Fruit fly (Drosophila melanogaster) whole organism, embryonic: ENCODE measurements around the gene Ant2.

Source experiments
- Abd-B ChIP-seq: fragments of 200-800 bp; sonication (Bioruptor generic); optimal IDR thresholded peaks from 2 replicates; lab custom pipeline; 2018; ENCODE audit warnings: missing biosample characterization, mild to moderate bottlenecking, missing genetic modification characterization, moderate library complexity
- Antp ChIP-seq: fragments of 200-800 bp; sonication (Bioruptor generic); optimal IDR thresholded peaks from 3 replicates; lab custom pipeline; 2016; ENCODE audit warnings: missing biosample characterization, missing genetic modification characterization
- CG10654 ChIP-seq: fragments of 200-800 bp; sonication (Bioruptor generic); optimal IDR thresholded peaks from 2 replicates; lab custom pipeline; 2016; ENCODE audit warnings: missing biosample characterization, missing genetic modification characterization
- CG10959 ChIP-seq: fragments of 200-800 bp; sonication (Bioruptor generic); IDR thresholded peaks from 2 replicates; pipeline ENCODE4 v1.3.6; 2022; ENCODE audit warnings: missing biosample characterization, missing genetic modification characterization
- CG10979 ChIP-seq: fragments of 200-800 bp; sonication (Bioruptor generic); optimal IDR thresholded peaks from 2 replicates; lab custom pipeline; 2018; ENCODE audit warnings: missing biosample characterization, mild to moderate bottlenecking, missing genetic modification characterization, moderate library complexity
- CG12659 ChIP-seq: fragments of 200-800 bp; sonication (Bioruptor generic); optimal IDR thresholded peaks from 3 replicates; lab custom pipeline; 2017; ENCODE audit warnings: mild to moderate bottlenecking, missing biosample characterization, missing genetic modification reagents, missing genetic modification characterization
- CG15601 ChIP-seq: fragments of 200-800 bp; sonication (Bioruptor generic); optimal IDR thresholded peaks from 3 replicates; lab custom pipeline; 2019; ENCODE audit warnings: missing biosample characterization, mild to moderate bottlenecking, missing genetic modification characterization, moderate library complexity
- CG16779 ChIP-seq: fragments of 200-800 bp; sonication (Bioruptor generic); IDR thresholded peaks from 2 replicates; pipeline ENCODE4 v1.3.6; 2022; ENCODE audit warnings: missing biosample characterization, missing genetic modification characterization
- CG1792 ChIP-seq: fragments of 200-800 bp; sonication (Bioruptor generic); optimal IDR thresholded peaks from 2 replicates; lab custom pipeline; 2016; ENCODE audit warnings: missing biosample characterization, missing genetic modification characterization
- CG1832 ChIP-seq: fragments of 200-800 bp; sonication (Bioruptor generic); optimal IDR thresholded peaks from 2 replicates; lab custom pipeline; 2017; ENCODE audit warnings: missing biosample characterization, mild to moderate bottlenecking, missing genetic modification characterization, inconsistent platforms
- CG30403 ChIP-seq: fragments of 200-800 bp; sonication (Bioruptor generic); optimal IDR thresholded peaks from 3 replicates; lab custom pipeline; 2016; ENCODE audit warnings: missing biosample characterization, missing genetic modification characterization
- CG33557 ChIP-seq: fragments of 200-800 bp; sonication (Bioruptor generic); optimal IDR thresholded peaks from 2 replicates; lab custom pipeline; 2019; ENCODE audit warnings: missing biosample characterization, mild to moderate bottlenecking, missing genetic modification characterization, moderate library complexity
- CG5953 ChIP-seq: fragments of 200-800 bp; sonication (Bioruptor generic); IDR thresholded peaks from 2 replicates; pipeline ENCODE4 v1.3.6; 2022; ENCODE audit warnings: missing biosample characterization, missing genetic modification characterization
- CG8290 ChIP-seq, 3 experiments: fragments of 200-800 bp; sonication (Bioruptor generic); optimal IDR thresholded peaks; 2 replicates each; lab custom pipeline; 2016 to 2019; ENCODE audit warnings: missing biosample characterization in 3 of 3, missing genetic modification characterization in 3 of 3, mild to moderate bottlenecking in 2 of 3, moderate library complexity in 1 of 3
- CG9817 ChIP-seq: fragments of 200-800 bp; sonication (Bioruptor generic); optimal IDR thresholded peaks from 2 replicates; lab custom pipeline; 2018; ENCODE audit warnings: missing biosample characterization, mild to moderate bottlenecking, missing genetic modification characterization, moderate library complexity
- Dek ChIP-seq: fragments of 200-800 bp; sonication (Bioruptor generic); optimal IDR thresholded peaks from 3 replicates; lab custom pipeline; 2019; ENCODE audit warnings: missing biosample characterization, mild to moderate bottlenecking, missing genetic modification characterization, moderate library complexity
- Doc2 ChIP-seq: fragments of 200-800 bp; sonication (Bioruptor generic); IDR thresholded peaks from 2 replicates; pipeline ENCODE4 v1.3.6; 2022; ENCODE audit warnings: missing biosample characterization, missing genetic modification characterization
- Drgx ChIP-seq: fragments of 200-800 bp; sonication (Bioruptor generic); IDR thresholded peaks from 2 replicates; pipeline ENCODE4 v1.3.6; 2022; ENCODE audit warnings: missing biosample characterization, missing genetic modification characterization
- HLH4C ChIP-seq: fragments of 200-800 bp; sonication (Bioruptor generic); IDR thresholded peaks from 3 replicates; pipeline ENCODE4 v1.3.6; 2022; ENCODE audit warnings: missing biosample characterization, missing genetic modification characterization; ENCODE audit not compliant: partially characterized antibody
- Lim3 ChIP-seq: fragments of 200-800 bp; sonication (Bioruptor generic); IDR thresholded peaks from 2 replicates; pipeline ENCODE4 v1.3.6; 2022; ENCODE audit warnings: missing biosample characterization, missing genetic modification characterization
- MESR4 ChIP-seq: fragments of 200-800 bp; sonication (Bioruptor generic); optimal IDR thresholded peaks from 2 replicates; lab custom pipeline; 2018; ENCODE audit warnings: missing biosample characterization, mild to moderate bottlenecking, missing genetic modification characterization, moderate library complexity
- NC2α ChIP-seq: fragments of 200-800 bp; sonication (Bioruptor generic); optimal IDR thresholded peaks from 2 replicates; lab custom pipeline; 2016; ENCODE audit warnings: missing biosample characterization, missing genetic modification characterization
- Nf-YA ChIP-seq: fragments of 200-800 bp; sonication (Bioruptor generic); IDR thresholded peaks from 2 replicates; pipeline ENCODE4 v1.3.6; 2022; ENCODE audit warnings: missing biosample characterization, missing genetic modification characterization
- Oli ChIP-seq: fragments of 200-800 bp; sonication (Bioruptor generic); optimal IDR thresholded peaks from 2 replicates; lab custom pipeline; 2018; ENCODE audit warnings: missing biosample characterization, mild to moderate bottlenecking, missing genetic modification characterization, moderate library complexity
- Opbp ChIP-seq: fragments of 200-800 bp; sonication (Bioruptor generic); IDR thresholded peaks from 3 replicates; pipeline ENCODE4 v1.3.6; 2022; ENCODE audit warnings: missing biosample characterization, missing genetic modification characterization; ENCODE audit not compliant: partially characterized antibody
- PHDP ChIP-seq: fragments of 200-800 bp; sonication (Bioruptor generic); optimal IDR thresholded peaks from 3 replicates; lab custom pipeline; 2018; ENCODE audit warnings: missing biosample characterization, mild to moderate bottlenecking, missing genetic modification characterization, moderate library complexity
- Ptx1 ChIP-seq: fragments of 200-800 bp; sonication (Bioruptor generic); IDR thresholded peaks from 2 replicates; pipeline ENCODE4 v1.3.6; 2022; ENCODE audit warnings: missing biosample characterization, missing genetic modification characterization
- Sry-β ChIP-seq: fragments of 200-800 bp; sonication (Bioruptor generic); optimal IDR thresholded peaks from 2 replicates; lab custom pipeline; 2018; ENCODE audit warnings: missing biosample characterization, mild to moderate bottlenecking, missing genetic modification characterization, moderate library complexity
- Stat92E ChIP-seq, 3 experiments: fragments of >200 bp in 2 of 3; fragments of 200-800 bp in 1 of 3; sonication (Bioruptor generic) in 1 of 3; optimal IDR thresholded peaks; 2 replicates each; lab custom pipeline; 2017 to 2019; ENCODE audit warnings: missing biosample characterization in 3 of 3, missing genetic modification characterization in 3 of 3, mild to moderate bottlenecking in 1 of 3, moderate library complexity in 1 of 3
- cato ChIP-seq: fragments of 200-800 bp; sonication (Bioruptor generic); optimal IDR thresholded peaks from 2 replicates; lab custom pipeline; 2016; ENCODE audit warnings: missing biosample characterization, missing genetic modification characterization, borderline replicate concordance
- cg ChIP-seq: fragments of 200-800 bp; sonication (Bioruptor generic); optimal IDR thresholded peaks from 3 replicates; lab custom pipeline; 2019; ENCODE audit warnings: missing biosample characterization, mild to moderate bottlenecking, missing genetic modification characterization, moderate library complexity
- chinmo ChIP-seq: fragments of 200-800 bp; sonication (Bioruptor generic); IDR thresholded peaks from 4 replicates; pipeline ENCODE4 v1.3.6; 2022; ENCODE audit warnings: missing biosample characterization, missing genetic modification characterization; ENCODE audit not compliant: partially characterized antibody
- dan ChIP-seq: fragments of 200-800 bp; sonication (Bioruptor generic); IDR thresholded peaks from 2 replicates; pipeline ENCODE4 v1.3.6; 2022; ENCODE audit warnings: missing biosample characterization, missing genetic modification characterization
- dimm ChIP-seq: fragments of 200-800 bp; sonication (Bioruptor generic); IDR thresholded peaks from 2 replicates; pipeline ENCODE4 v1.3.6; 2022; ENCODE audit warnings: missing biosample characterization, missing genetic modification characterization
- dmrt11E ChIP-seq: fragments of 200-800 bp; sonication (Bioruptor generic); optimal IDR thresholded peaks from 3 replicates; lab custom pipeline; 2018; ENCODE audit warnings: missing biosample characterization, mild to moderate bottlenecking, missing genetic modification characterization, moderate library complexity
- esg ChIP-seq: fragments of 200-800 bp; sonication (Bioruptor generic); conservative IDR thresholded peaks from 2 replicates; pipeline ENCODE4 v1.3.6; 2022; ENCODE audit warnings: missing biosample characterization, missing genetic modification characterization
- gcm ChIP-seq: fragments of 200-800 bp; sonication (Bioruptor generic); optimal IDR thresholded peaks from 2 replicates; lab custom pipeline; 2019; ENCODE audit warnings: missing biosample characterization, mild to moderate bottlenecking, missing genetic modification characterization, moderate library complexity
- gem ChIP-seq: fragments of 200-800 bp; sonication (Bioruptor generic); optimal IDR thresholded peaks from 2 replicates; lab custom pipeline; 2019; ENCODE audit warnings: missing biosample characterization, mild to moderate bottlenecking, missing genetic modification characterization, moderate library complexity
- hkb ChIP-seq, 2 experiments: fragments of 200-800 bp in 1 of 2; fragments of >200 bp in 1 of 2; sonication (Bioruptor generic) in 1 of 2; IDR thresholded peaks in 1 of 2; optimal IDR thresholded peaks in 1 of 2; 2 replicates each; pipeline versions ENCODE4 v1.3.6 to Lab custom; 2017 to 2022; ENCODE audit warnings: missing biosample characterization in 1 of 2, missing genetic modification characterization in 1 of 2
- hth ChIP-seq: fragments of >200 bp; optimal IDR thresholded peaks from 2 replicates; lab custom pipeline; 2017; ENCODE audit warnings: inconsistent platforms
- odd ChIP-seq: fragments of 200-800 bp; sonication (Bioruptor generic); optimal IDR thresholded peaks from 2 replicates; lab custom pipeline; 2017; ENCODE audit warnings: missing biosample characterization, mild to moderate bottlenecking, missing genetic modification characterization
- pfk ChIP-seq: fragments of 200-800 bp; sonication (Bioruptor generic); optimal IDR thresholded peaks from 2 replicates; lab custom pipeline; 2018; ENCODE audit warnings: missing biosample characterization, mild to moderate bottlenecking, missing genetic modification characterization, moderate library complexity
- pita ChIP-seq: fragments of 200-800 bp; sonication (Bioruptor generic); optimal IDR thresholded peaks from 2 replicates; lab custom pipeline; 2017; ENCODE audit warnings: missing biosample characterization, mild to moderate bottlenecking, missing genetic modification characterization
- pum ChIP-seq: fragments of 200-800 bp; sonication (Bioruptor generic); optimal IDR thresholded peaks from 2 replicates; lab custom pipeline; 2016; ENCODE audit warnings: missing biosample characterization, missing genetic modification characterization
- repo ChIP-seq: fragments of 200-800 bp; sonication (Bioruptor generic); optimal IDR thresholded peaks from 2 replicates; lab custom pipeline; 2016; ENCODE audit warnings: missing biosample characterization, missing genetic modification characterization
- sim ChIP-seq: fragments of 200-800 bp; sonication (Bioruptor generic); IDR thresholded peaks from 2 replicates; pipeline ENCODE4 v1.3.6; 2022; ENCODE audit warnings: missing biosample characterization, missing genetic modification characterization
- trem ChIP-seq: fragments of 200-800 bp; optimal IDR thresholded peaks from 3 replicates; lab custom pipeline; 2019; ENCODE audit warnings: missing biosample characterization, mild to moderate bottlenecking, missing genetic modification characterization, moderate library complexity

Ant2 gene

dm6 chrX:10737422-10738150 lies 49.1 kb downstream of the Ant2 start (continued):
- TF ChIP-seq hkb (optimal IDR thresholded peaks at IDR 0.05; lab: Kevin White, UChicago) (no peak), hkb (GFP tag; IDR thresholded peaks at IDR 0.05; lab: Robert Waterston, UW) (peak; percentile 88), CG10979 (tag; lab: Kevin White, UChicago) (peak; percentile 88), gcm (GFP tag; lab: Kevin White, UChicago) (peak; percentile 70), cato (GFP tag; lab: Kevin White, UChicago) (peak; percentile 40), CG9817 (tag; lab: Kevin White, UChicago) (peak; percentile 84), pita (no peak), CG33557 (GFP tag; lab: Kevin White, UChicago) (peak; percentile 29), HLH4C (GFP tag; lab: Robert Waterston, UW) (no peak), Opbp (GFP tag; lab: Robert Waterston, UW) (no peak), PHDP (tag; lab: Kevin White, UChicago) (peak; percentile 88), CG5953 (GFP tag; lab: Robert Waterston, UW) (peak; percentile 78), Abd-B (GFP tag; lab: Kevin White, UChicago) (peak; percentile 85), dimm (peak; percentile 72), cg (peak; percentile 41), MESR4 (GFP tag; lab: Kevin White, UChicago) (peak; percentile 34), CG1792 (GFP tag; lab: Kevin White, UChicago) (peak; percentile 84), pum (GFP tag; lab: Kevin White, UChicago) (peak; percentile 84), chinmo (GFP tag; lab: Robert Waterston, UW) (no peak), CG15601 (tag; lab: Kevin White, UChicago) (peak; percentile 82), Doc2 (GFP tag; lab: Robert Waterston, UW) (no peak), CG10959 (GFP tag; lab: Robert Waterston, UW) (peak; percentile 62), Stat92E (GFP tag; optimal IDR thresholded peaks at IDR 0.05; lab: Kevin White, UChicago) (no peak), repo (GFP tag; lab: Kevin White, UChicago) (peak; percentile 59), trem (tag; lab: Kevin White, UChicago) (peak; percentile 77), CG1832 (no peak), CG8290 (GFP tag; optimal IDR thresholded peaks at IDR 0.05; lab: Kevin White, UChicago) (peak; percentile 9), CG8290 (tag; optimal IDR thresholded peaks at IDR 0.05; lab: Kevin White, UChicago) (peak in 1 of 2 experiments; percentile 96), CG16779 (GFP tag; lab: Robert Waterston, UW) (0 out of 2 replicates have a peak, but pooled peaks have one; percentile 37), CG12659 (peak; percentile 88), dmrt11E (tag; lab: Kevin White, UChicago) (peak; percentile 68), odd (GFP tag; lab: Kevin White, UChicago) (peak; percentile 61), Ptx1 (GFP tag; lab: Robert Waterston, UW) (peak; percentile 93), pfk (GFP tag; lab: Kevin White, UChicago) (no peak), sim (peak; percentile 41; the same call in 1 of the 2 replicates), hth (lab: Kevin White, UChicago) (no peak), Drgx (peak; percentile 91), Nf-YA (GFP tag; lab: Robert Waterston, UW) (peak; percentile 77), Lim3 (GFP tag; lab: Robert Waterston, UW) (peak; percentile 67), CG10654 (GFP tag; lab: Kevin White, UChicago) (peak; percentile 69), Sry-β (GFP tag; lab: Kevin White, UChicago) (peak; percentile 36), esg (GFP tag; lab: Robert Waterston, UW) (peak; percentile 85), gem (peak; percentile 91), CG30403 (peak; percentile 69), Antp (peak; percentile 85), Oli (tag; lab: Kevin White, UChicago) (peak; percentile 90), NC2α (GFP tag; lab: Kevin White, UChicago) (peak; percentile 62), dan (GFP tag; lab: Robert Waterston, UW) (no peak), Dek (tag; lab: Kevin White, UChicago) (peak; percentile 82)
